Worm (Caenorhabditis elegans) whole organism, dauer: ENCODE data around the gene rfip-1.

ENCODE experiments used
- unc-62 ChIP-seq: sonication (generic microtip); optimal IDR thresholded peaks from 2 replicates; lab custom pipeline; 2017; ENCODE audit warnings: missing biosample characterization, missing genetic modification reagents, missing genetic modification characterization

Gene rfip-1

DNA sequence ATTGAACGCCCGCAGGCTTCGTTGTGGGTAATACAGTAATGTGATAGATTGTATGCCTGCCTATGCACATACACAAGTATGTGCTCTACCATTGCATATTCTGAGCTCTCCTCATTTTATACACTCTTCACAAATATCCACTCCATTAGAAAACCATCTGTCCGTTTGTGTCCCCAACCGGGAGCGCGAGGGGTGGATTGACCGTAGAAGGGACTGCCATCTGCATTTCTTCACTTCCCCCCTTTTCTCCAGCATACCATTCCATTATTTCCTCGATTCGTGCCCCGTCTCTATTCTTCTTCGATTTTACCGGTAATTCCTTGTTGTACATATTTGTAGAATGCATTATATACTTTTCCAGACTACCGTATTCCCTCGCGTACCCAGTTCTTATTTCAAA lies 48.8 kb downstream of the rfip-1 start:
- TF ChIP-seq unc-62 (GFP tag; lab: Kevin White, UChicago), result no peak

DNA sequence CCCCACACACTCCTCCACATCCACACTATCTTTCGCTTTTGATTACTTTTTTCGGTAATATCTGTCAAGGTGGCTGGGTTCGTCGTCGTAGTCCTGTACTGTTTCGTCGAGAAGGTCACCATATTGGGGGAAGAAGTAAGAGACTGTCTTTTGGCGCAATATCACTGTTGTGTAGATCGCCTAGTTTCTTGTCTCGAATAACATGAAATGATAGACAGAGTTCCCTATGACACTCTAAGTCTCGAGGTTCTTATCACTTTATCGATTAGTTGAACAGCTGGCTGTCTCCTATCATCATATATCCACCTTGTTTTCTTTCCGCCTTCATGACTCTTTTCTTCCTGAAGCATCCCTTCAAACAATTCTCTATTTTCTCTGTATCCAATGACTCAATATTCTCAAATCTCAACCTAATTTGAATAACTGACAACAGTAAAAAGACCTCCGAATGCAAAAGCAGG lies 49.6 kb downstream of the rfip-1 start:
- TF ChIP-seq unc-62 (GFP tag; lab: Kevin White, UChicago), result no peak

ce11 chrII:5936009-5936408 lies 51.7 kb downstream of the rfip-1 start:
- TF ChIP-seq unc-62 (GFP tag; lab: Kevin White, UChicago), result no peak

- TF ChIP-seq unc-62 (GFP tag; lab: Kevin White, UChicago), result no peak
Measured at ce11 chrII:5940815-5941214, 56.5 kb downstream of the rfip-1 start, which contains the start of gene F28B12.6. TSS of gene F28B12.6 (plus strand) at chrII:5940863.
